Worm (Caenorhabditis elegans) whole organism, early embryonic: ENCODE measurements around the gene srx-16.

ENCODE experiments used
- B0310.2 ChIP-seq: sonication (generic microtip); optimal IDR thresholded peaks from 2 replicates; lab custom pipeline; 2016; ENCODE audit warnings: mild to moderate bottlenecking, missing genetic modification characterization, missing compliant biosample characterization
- F13C5.2 ChIP-seq: sonication (generic microtip); optimal IDR thresholded peaks from 2 replicates; lab custom pipeline; 2017; ENCODE audit warnings: mild to moderate bottlenecking, missing genetic modification characterization, inconsistent platforms, missing compliant biosample characterization
- aly-1 ChIP-seq: sonication (generic microtip); optimal IDR thresholded peaks from 2 replicates; lab custom pipeline; 2016; ENCODE audit warnings: missing genetic modification characterization, missing compliant biosample characterization
- ama-1 ChIP-seq: fragments of 150-350 bp; optimal IDR thresholded peaks from 2 replicates; lab custom pipeline; 2014
- ceh-13 ChIP-seq: fragments of 200-800 bp; sonication (Bioruptor generic); optimal IDR thresholded peaks from 2 replicates; lab custom pipeline; 2018; ENCODE audit warnings: mild to moderate bottlenecking, missing genetic modification characterization, missing compliant biosample characterization
- ceh-36 ChIP-seq: sonication (generic microtip); optimal IDR thresholded peaks from 2 replicates; lab custom pipeline; 2016; ENCODE audit warnings: missing genetic modification characterization, inconsistent platforms, missing compliant biosample characterization
- ets-7 ChIP-seq: sonication (generic microtip); optimal IDR thresholded peaks from 2 replicates; lab custom pipeline; 2016; ENCODE audit warnings: missing genotype, missing genetic modification characterization, missing compliant biosample characterization
- flt-1 ChIP-seq: fragments of 200-800 bp; sonication (Bioruptor generic); IDR thresholded peaks from 2 replicates; pipeline ENCODE4 v1.3.6; 2022; ENCODE audit warnings: missing genetic modification characterization, missing compliant biosample characterization
- hmbx-1 ChIP-seq: sonication (generic microtip); optimal IDR thresholded peaks from 2 replicates; lab custom pipeline; 2016; ENCODE audit warnings: mild to moderate bottlenecking, missing genetic modification characterization, missing compliant biosample characterization
- hmg-4 ChIP-seq: fragments of 200-800 bp; sonication (Bioruptor generic); optimal IDR thresholded peaks from 2 replicates; lab custom pipeline; 2018; ENCODE audit warnings: mild to moderate bottlenecking, missing genetic modification characterization, missing compliant biosample characterization
- hnd-1 ChIP-seq: sonication (generic microtip); optimal IDR thresholded peaks from 2 replicates; lab custom pipeline; 2016; ENCODE audit warnings: missing genetic modification characterization, missing compliant biosample characterization
- pes-1 ChIP-seq: fragments of 200-800 bp; sonication (Bioruptor generic); IDR thresholded peaks from 2 replicates; pipeline ENCODE4 v1.3.6; 2022; ENCODE audit warnings: missing genetic modification reagents, missing genetic modification characterization, missing compliant biosample characterization
- scrt-1 ChIP-seq: fragments of 200-800 bp; sonication (Bioruptor generic); IDR thresholded peaks from 2 replicates; pipeline ENCODE4 v1.3.6; 2022; ENCODE audit warnings: missing genetic modification characterization, missing compliant biosample characterization
- sea-1 ChIP-seq: fragments of 200-800 bp; sonication (Bioruptor generic); conservative IDR thresholded peaks from 2 replicates; pipeline ENCODE4 v1.3.6; 2022; ENCODE audit warnings: missing genetic modification characterization, missing compliant biosample characterization
- tbx-11 ChIP-seq: fragments of 200-800 bp; sonication (Bioruptor generic); IDR thresholded peaks from 2 replicates; pipeline ENCODE4 v1.3.6; 2022; ENCODE audit warnings: missing genetic modification characterization, missing compliant biosample characterization
- tbx-37 ChIP-seq: fragments of 200-800 bp; sonication (Bioruptor generic); conservative IDR thresholded peaks from 2 replicates; pipeline ENCODE4 v1.3.6; 2022; ENCODE audit warnings: missing genetic modification reagents, missing genetic modification characterization, missing compliant biosample characterization
- tra-4 ChIP-seq: sonication (generic microtip); optimal IDR thresholded peaks from 2 replicates; lab custom pipeline; 2017; ENCODE audit warnings: missing genetic modification characterization, missing compliant biosample characterization

srx-16 gene

DNA sequence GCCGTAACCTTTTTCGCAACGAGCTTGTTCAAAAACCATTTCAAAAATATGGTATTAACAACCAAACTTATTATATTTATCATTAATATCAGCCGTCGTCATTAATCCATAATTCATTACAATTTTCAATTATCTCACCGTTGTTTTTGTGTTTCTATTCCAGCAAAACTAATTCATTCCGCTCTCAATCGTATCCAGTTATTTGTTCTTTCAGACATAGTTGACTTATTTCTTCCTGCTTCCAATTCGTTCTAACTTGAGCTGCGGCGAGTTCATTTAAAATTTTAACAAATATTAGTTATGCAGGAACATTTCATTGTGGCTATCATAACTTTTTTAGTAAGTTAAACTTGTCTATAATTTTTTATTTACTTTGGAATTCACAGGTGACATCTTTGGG, at the start of gene srx-16:
Gene srx-16, plus strand, starts transcription at position 301 of the 400 bp plus-strand sequence.
- no peak for TF ChIP-seq F13C5.2 (tag; lab: Kevin White, UChicago)
- TF ChIP-seq ets-7 (tag; lab: Kevin White, UChicago), result no peak
- no peak for TF ChIP-seq flt-1
- TF ChIP-seq tra-4 (tag; lab: Kevin White, UChicago), result no peak
- no peak for TF ChIP-seq hnd-1 (tag; lab: Kevin White, UChicago)
- no peak for TF ChIP-seq aly-1 (tag; lab: Kevin White, UChicago)
- TF ChIP-seq tbx-11 (GFP tag; lab: Robert Waterston, UW), result no peak
- TF ChIP-seq tbx-37 (GFP tag; lab: Robert Waterston, UW), result no peak
- no peak for TF ChIP-seq scrt-1 (GFP tag; lab: Robert Waterston, UW)
- TF ChIP-seq ama-1 (lab: Kevin White, UChicago), result no peak

DNA sequence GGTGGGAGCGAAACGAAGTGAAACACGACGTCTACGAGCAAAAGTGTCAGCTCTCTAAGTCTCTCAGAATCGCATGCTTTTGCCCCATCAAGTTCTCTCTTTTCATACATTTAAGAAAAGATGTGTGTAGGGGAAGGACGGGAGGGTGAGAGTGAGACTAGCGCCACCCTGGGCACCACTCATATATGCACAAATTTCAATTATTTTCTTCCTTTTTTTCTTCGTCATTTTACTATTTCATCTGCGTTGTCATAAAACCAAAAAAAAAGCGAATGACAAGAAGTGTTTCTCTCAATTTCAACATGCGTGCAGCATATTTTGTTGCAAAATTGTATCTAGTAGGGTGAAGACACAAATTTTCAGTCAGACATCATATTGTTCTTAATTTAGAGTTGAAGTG, 49.5 kb upstream of the srx-16 start:
- TF ChIP-seq ceh-36 (tag; lab: Kevin White, UChicago) (no peak), tra-4 (tag; lab: Kevin White, UChicago) (no peak), hmg-4 (no peak), B0310.2 (tag; lab: Kevin White, UChicago) (no peak), hnd-1 (tag; lab: Kevin White, UChicago) (no peak), ama-1 (lab: Kevin White, UChicago) (no peak), aly-1 (tag; lab: Kevin White, UChicago) (no peak), pes-1 (GFP tag; lab: Robert Waterston, UW) (no peak), flt-1 (no peak), ceh-13 (GFP tag; lab: Kevin White, UChicago) (no peak), ets-7 (tag; lab: Kevin White, UChicago) (no peak), F13C5.2 (tag; lab: Kevin White, UChicago) (no peak), tbx-11 (GFP tag; lab: Robert Waterston, UW) (no peak), sea-1 (no peak), scrt-1 (GFP tag; lab: Robert Waterston, UW) (no peak), tbx-37 (GFP tag; lab: Robert Waterston, UW) (no peak), hmbx-1 (tag; lab: Kevin White, UChicago) (no peak)

ce11 chrV:6928938-6929337, 47.2 kb upstream of the srx-16 start, which contains the start of gene unc-68:
Gene unc-68 (minus strand): TSS chrV:6929038.
- TF ChIP-seq tbx-37 (GFP tag; lab: Robert Waterston, UW), result no peak

- no peak for TF ChIP-seq B0310.2 (tag; lab: Kevin White, UChicago)
- no peak for TF ChIP-seq flt-1
- TF ChIP-seq hmg-4, result no peak
Measured at ce11 chrV:6930284-6930683, 45.9 kb upstream of the srx-16 start.

ce11 chrV:6934212-6934611, 41.9 kb upstream of the srx-16 start, which contains the start of gene lipl-6:
Gene lipl-6 (minus strand): TSS chrV:6934312.
- TF ChIP-seq tbx-37 (GFP tag; lab: Robert Waterston, UW), result no peak
- TF ChIP-seq F13C5.2 (tag; lab: Kevin White, UChicago), result no peak
- no peak for TF ChIP-seq pes-1 (GFP tag; lab: Robert Waterston, UW)
- TF ChIP-seq sea-1, result no peak
- TF ChIP-seq hnd-1 (tag; lab: Kevin White, UChicago), result no peak
- no peak for TF ChIP-seq ama-1 (lab: Kevin White, UChicago)

ce11 chrV:6935878-6936277, 40.3 kb upstream of the srx-16 start, which contains the start of gene Y57E12B.10:
Gene Y57E12B.10 (minus strand): TSS chrV:6935978.
- TF ChIP-seq sea-1 (no peak), hmg-4 (no peak), scrt-1 (GFP tag; lab: Robert Waterston, UW) (no peak), ceh-13 (GFP tag; lab: Kevin White, UChicago) (no peak), F13C5.2 (tag; lab: Kevin White, UChicago) (no peak), ceh-36 (tag; lab: Kevin White, UChicago) (no peak), aly-1 (tag; lab: Kevin White, UChicago) (no peak), hmbx-1 (tag; lab: Kevin White, UChicago) (no peak)

DNA sequence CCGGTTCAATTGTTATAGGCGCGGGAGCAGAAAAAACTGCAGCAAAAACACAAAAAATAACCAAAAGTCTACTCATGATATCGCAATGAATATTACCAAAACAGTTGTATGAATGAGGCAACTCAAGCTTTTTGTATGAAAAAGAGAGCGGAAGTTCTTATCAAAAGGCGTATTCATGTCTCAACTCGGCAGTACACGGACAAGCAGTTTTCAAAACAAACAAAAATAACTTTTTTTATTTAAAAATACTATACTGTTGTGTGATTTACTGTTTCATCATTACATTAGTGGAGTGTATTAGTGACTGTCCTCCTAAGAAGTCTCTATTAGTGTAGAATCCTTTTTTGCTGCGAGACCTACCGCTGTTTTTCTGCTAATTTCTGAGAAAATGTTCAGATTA, 28.7 kb upstream of the srx-16 start, which contains the start of gene Y57E12B.4:
Gene Y57E12B.4, minus strand, starts transcription at position 101 of the 400 bp plus-strand sequence.
- TF ChIP-seq F13C5.2 (tag; lab: Kevin White, UChicago) (no peak), hmbx-1 (tag; lab: Kevin White, UChicago) (no peak), sea-1 (no peak), tbx-11 (GFP tag; lab: Robert Waterston, UW) (no peak), flt-1 (no peak), scrt-1 (GFP tag; lab: Robert Waterston, UW) (no peak), tra-4 (tag; lab: Kevin White, UChicago) (no peak), hnd-1 (tag; lab: Kevin White, UChicago) (no peak), hmg-4 (no peak), ceh-13 (GFP tag; lab: Kevin White, UChicago) (no peak), ets-7 (tag; lab: Kevin White, UChicago) (no peak)

ce11 chrV:6948225-6948624, 27.9 kb upstream of the srx-16 start, which contains the start of gene Y57E12B.1:
Gene Y57E12B.1 (plus strand): TSS chrV:6948525.
- TF ChIP-seq F13C5.2 (tag; lab: Kevin White, UChicago) (no peak), tra-4 (tag; lab: Kevin White, UChicago) (no peak)

ce11 chrV:6949770-6950169, 26.4 kb upstream of the srx-16 start, which contains the start of gene Y57E12B.11:
Gene Y57E12B.11 (minus strand): TSS chrV:6949870.
- no peak for TF ChIP-seq ceh-36 (tag; lab: Kevin White, UChicago)
- TF ChIP-seq sea-1, result no peak
- no peak for TF ChIP-seq scrt-1 (GFP tag; lab: Robert Waterston, UW)
- no peak for TF ChIP-seq tbx-37 (GFP tag; lab: Robert Waterston, UW)
- no peak for TF ChIP-seq hmg-4
- no peak for TF ChIP-seq tra-4 (tag; lab: Kevin White, UChicago)
- no peak for TF ChIP-seq hmbx-1 (tag; lab: Kevin White, UChicago)
- no peak for TF ChIP-seq flt-1
- no peak for TF ChIP-seq F13C5.2 (tag; lab: Kevin White, UChicago)
- TF ChIP-seq ceh-13 (GFP tag; lab: Kevin White, UChicago), result no peak
- no peak for TF ChIP-seq B0310.2 (tag; lab: Kevin White, UChicago)
- TF ChIP-seq aly-1 (tag; lab: Kevin White, UChicago), result no peak
- no peak for TF ChIP-seq ets-7 (tag; lab: Kevin White, UChicago)
